Worm (Caenorhabditis elegans) whole organism, L4 larva: Measurements from ENCODE around the gene C46H3.2.

Experiments
- F10B5.3 ChIP-seq: sonication (generic microtip); optimal IDR thresholded peaks from 2 replicates; lab custom pipeline; 2016; ENCODE audit warnings: mild to moderate bottlenecking, missing genetic modification characterization, missing compliant biosample characterization
- F37D6.2 ChIP-seq: sonication (generic microtip); optimal IDR thresholded peaks from 2 replicates; lab custom pipeline; 2016; ENCODE audit warnings: mild to moderate bottlenecking, missing genetic modification characterization, missing compliant biosample characterization
- F49E8.2 ChIP-seq: sonication (generic microtip); optimal IDR thresholded peaks from 2 replicates; lab custom pipeline; 2016; ENCODE audit warnings: missing compliant biosample characterization, mild to moderate bottlenecking, missing genetic modification characterization, borderline replicate concordance
- Y5F2A.4 ChIP-seq: fragments of 200-800 bp; sonication (Bioruptor generic); optimal IDR thresholded peaks from 2 replicates; lab custom pipeline; 2018; ENCODE audit warnings: mild to moderate bottlenecking, missing genetic modification characterization, missing compliant biosample characterization
- Y75B8A.6 ChIP-seq: fragments of 200-800 bp; sonication (Bioruptor generic); IDR thresholded peaks from 2 replicates; pipeline ENCODE4 v1.3.6; 2022; ENCODE audit warnings: missing genetic modification reagents, missing genetic modification characterization, missing compliant biosample characterization
- aha-1 ChIP-seq: fragments of 150-350 bp; peaks from one replicate; lab custom pipeline; 2014; ENCODE audit warnings: missing biosample characterization, missing genetic modification characterization
- attf-4 ChIP-seq: sonication (generic microtip); optimal IDR thresholded peaks from 3 replicates; lab custom pipeline; 2017; ENCODE audit warnings: missing biosample characterization, missing genetic modification characterization
- ceh-20 ChIP-seq: fragments of 200-800 bp; sonication (Bioruptor generic); IDR thresholded peaks from 2 replicates; pipeline ENCODE4 v1.3.6; 2022; ENCODE audit warnings: missing genetic modification reagents, missing genetic modification characterization, missing compliant biosample characterization
- ceh-28 ChIP-seq: fragments of 150-350 bp; optimal IDR thresholded peaks from 2 replicates; lab custom pipeline; 2014; ENCODE audit warnings: missing biosample characterization, missing genetic modification reagents, missing genetic modification characterization
- ceh-32 ChIP-seq: sonication (generic microtip); optimal IDR thresholded peaks from 2 replicates; lab custom pipeline; 2016; ENCODE audit warnings: mild to moderate bottlenecking, missing genetic modification characterization, missing compliant biosample characterization; ENCODE audit not compliant: poor library complexity
- ceh-62 ChIP-seq: sonication (generic microtip); optimal IDR thresholded peaks from 2 replicates; lab custom pipeline; 2017; ENCODE audit warnings: missing biosample characterization, missing genetic modification characterization
- ceh-82 ChIP-seq: sonication (generic microtip); optimal IDR thresholded peaks from 2 replicates; lab custom pipeline; 2017; ENCODE audit warnings: missing biosample characterization, missing genetic modification characterization
- ces-1 ChIP-seq: fragments of 150-350 bp; sonication (generic microtip); optimal IDR thresholded peaks from 4 replicates; lab custom pipeline; 2014; ENCODE audit warnings: missing biosample characterization, missing genetic modification reagents, missing genetic modification characterization
- ctbp-1 ChIP-seq: fragments of 200-800 bp; sonication (Bioruptor generic); IDR thresholded peaks from 2 replicates; pipeline ENCODE4 v1.3.6; 2022; ENCODE audit warnings: missing genetic modification reagents, missing genetic modification characterization, missing compliant biosample characterization
- daf-16 ChIP-seq, 3 experiments: sonication (generic microtip); optimal IDR thresholded peaks; 2 replicates each; lab custom pipeline; 2016 to 2017; ENCODE audit warnings: missing genetic modification characterization in 3 of 3, missing genetic modification reagents in 3 of 3, mild to moderate bottlenecking in 2 of 3, missing compliant biosample characterization in 2 of 3, missing biosample characterization in 1 of 3, moderate library complexity in 1 of 3
- daf-19 ChIP-seq: fragments of 200-800 bp; sonication (Bioruptor generic); conservative IDR thresholded peaks from 2 replicates; pipeline ENCODE4 v1.3.6; 2022; ENCODE audit warnings: missing genetic modification characterization, missing compliant biosample characterization
- daf-8 ChIP-seq: fragments of 200-800 bp; sonication (Bioruptor generic); IDR thresholded peaks from 2 replicates; pipeline ENCODE4 v1.3.6; 2022; ENCODE audit warnings: missing genetic modification characterization, missing compliant biosample characterization
- egl-43 ChIP-seq: fragments of 200-800 bp; sonication (Bioruptor generic); IDR thresholded peaks from 2 replicates; pipeline ENCODE4 v1.3.6; 2022; ENCODE audit warnings: missing genetic modification reagents, missing genetic modification characterization, missing compliant biosample characterization
- fkh-10 ChIP-seq: fragments of 150-350 bp; optimal IDR thresholded peaks from 2 replicates; lab custom pipeline; 2014; ENCODE audit warnings: missing biosample characterization, missing genetic modification reagents, missing genetic modification characterization
- gei-8 ChIP-seq: fragments of 200-800 bp; sonication (Bioruptor generic); optimal IDR thresholded peaks from 2 replicates; lab custom pipeline; 2018; ENCODE audit warnings: mild to moderate bottlenecking, missing genetic modification characterization, missing compliant biosample characterization
- hif-1 ChIP-seq, 2 experiments: sonication (generic microtip); optimal IDR thresholded peaks; 2 replicates each; lab custom pipeline; 2016 to 2017; ENCODE audit warnings: missing compliant biosample characterization in 2 of 2, missing genetic modification characterization in 2 of 2, missing genetic modification reagents in 2 of 2, missing genotype in 2 of 2, mild to moderate bottlenecking in 1 of 2
- hmg-1.1 ChIP-seq: fragments of 200-800 bp; sonication (Bioruptor generic); IDR thresholded peaks from 2 replicates; pipeline ENCODE4 v1.3.6; 2022; ENCODE audit warnings: missing genetic modification reagents, missing genetic modification characterization, missing compliant biosample characterization
- lin-13 ChIP-seq: fragments of 150-350 bp; optimal IDR thresholded peaks from 2 replicates; lab custom pipeline; 2014; ENCODE audit warnings: missing biosample characterization, missing genetic modification reagents, missing genetic modification characterization
- mep-1 ChIP-seq: fragments of 150-350 bp; sonication (generic microtip); optimal IDR thresholded peaks from 3 replicates; lab custom pipeline; 2014; ENCODE audit warnings: missing biosample characterization, missing genetic modification characterization
- mes-2 ChIP-seq: sonication (generic microtip); optimal IDR thresholded peaks from 2 replicates; lab custom pipeline; 2016; ENCODE audit warnings: missing genotype, mild to moderate bottlenecking, missing genetic modification characterization, missing compliant biosample characterization; ENCODE audit not compliant: poor library complexity, severe bottlenecking
- mxl-3 ChIP-seq: fragments of 200-800 bp; sonication (Bioruptor generic); optimal IDR thresholded peaks from 2 replicates; lab custom pipeline; 2018; ENCODE audit warnings: mild to moderate bottlenecking, missing genetic modification characterization, missing compliant biosample characterization
- nhr-10 ChIP-seq: fragments of 150-350 bp; optimal IDR thresholded peaks from 2 replicates; lab custom pipeline; 2014; ENCODE audit warnings: missing biosample characterization, missing genetic modification characterization
- nhr-111 ChIP-seq: fragments of 200-800 bp; sonication (Bioruptor generic); optimal IDR thresholded peaks from 2 replicates; lab custom pipeline; 2018; ENCODE audit warnings: mild to moderate bottlenecking, missing genetic modification characterization, missing compliant biosample characterization
- nhr-25 ChIP-seq: sonication (generic microtip); optimal IDR thresholded peaks from 2 replicates; lab custom pipeline; 2017; ENCODE audit warnings: missing genetic modification characterization, mild to moderate bottlenecking, missing compliant biosample characterization, antibody characterized with exemption, moderate library complexity, borderline replicate concordance; ENCODE audit not compliant: insufficient read depth
- nhr-41 ChIP-seq: fragments of 200-800 bp; sonication (Bioruptor generic); IDR thresholded peaks from 2 replicates; pipeline ENCODE4 v1.3.6; 2022; ENCODE audit warnings: missing genetic modification reagents, missing genetic modification characterization, missing compliant biosample characterization
- nhr-48 ChIP-seq: sonication (generic microtip); optimal IDR thresholded peaks from 2 replicates; lab custom pipeline; 2016; ENCODE audit warnings: mild to moderate bottlenecking, missing genetic modification characterization, missing compliant biosample characterization
- nhr-6 ChIP-seq: fragments of 150-350 bp; optimal IDR thresholded peaks from 2 replicates; lab custom pipeline; 2014; ENCODE audit warnings: missing biosample characterization, missing genetic modification characterization
- nhr-76 ChIP-seq: fragments of 150-350 bp; optimal IDR thresholded peaks from 2 replicates; lab custom pipeline; 2014; ENCODE audit warnings: missing biosample characterization, missing genetic modification characterization
- set-16 ChIP-seq: fragments of 200-800 bp; sonication (Bioruptor generic); IDR thresholded peaks from 2 replicates; pipeline ENCODE4 v1.3.6; 2022; ENCODE audit warnings: missing genetic modification reagents, missing genetic modification characterization, missing compliant biosample characterization
- snpc-1.2 ChIP-seq: fragments of 200-800 bp; sonication (Bioruptor generic); IDR thresholded peaks from 2 replicates; pipeline ENCODE4 v1.3.6; 2022; ENCODE audit warnings: missing genetic modification reagents, missing genetic modification characterization, missing compliant biosample characterization
- tra-1 ChIP-seq: fragments of 200-800 bp; sonication (Bioruptor generic); IDR thresholded peaks from 2 replicates; pipeline ENCODE4 v1.3.6; 2022; ENCODE audit warnings: missing genetic modification reagents, missing genetic modification characterization, missing compliant biosample characterization
- unc-39 ChIP-seq: sonication (generic microtip); optimal IDR thresholded peaks from 2 replicates; lab custom pipeline; 2017; ENCODE audit warnings: missing biosample characterization, missing genetic modification characterization
- unc-62 ChIP-seq, 3 experiments: fragments of 150-350 bp in 1 of 3; sonication (generic microtip); optimal IDR thresholded peaks in 2 of 3; peaks in 1 of 3; 1 replicate in 1 of 3; 2 replicates in 2 of 3; lab custom pipeline; 2014 to 2017; ENCODE audit warnings: missing biosample characterization in 3 of 3, missing genetic modification characterization in 3 of 3, missing genetic modification reagents in 3 of 3, missing genotype in 1 of 3
- zag-1 ChIP-seq: fragments of 150-350 bp; optimal IDR thresholded peaks from 2 replicates; lab custom pipeline; 2014; ENCODE audit warnings: missing biosample characterization, missing genetic modification characterization
- zfp-2 ChIP-seq: sonication (generic microtip); optimal IDR thresholded peaks from 2 replicates; lab custom pipeline; 2016; ENCODE audit warnings: mild to moderate bottlenecking, missing genetic modification characterization, missing compliant biosample characterization

C46H3.2 gene

DNA sequence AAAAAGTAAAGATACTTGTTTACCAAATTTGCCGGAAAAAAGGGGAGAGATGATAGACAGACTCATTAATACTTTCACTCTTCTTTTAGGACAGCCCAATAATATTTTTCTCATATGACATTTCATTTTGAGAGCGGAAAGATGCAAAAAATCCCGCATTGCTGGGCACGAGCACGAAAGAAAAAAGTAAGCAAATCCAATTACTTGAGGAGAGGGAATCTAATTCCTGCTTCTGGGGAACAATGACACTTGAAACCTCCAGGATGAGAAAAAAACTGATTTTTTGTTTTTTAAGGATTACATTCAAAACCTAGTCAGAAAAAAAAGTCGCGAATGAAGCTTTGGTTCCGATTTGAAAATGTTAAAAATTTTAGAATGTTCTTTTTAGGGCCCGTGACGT lies 13.7 kb downstream of the C46H3.2 start (continued):
- TF ChIP-seq daf-8: no peak
- peak; percentile 44 for TF ChIP-seq ces-1
- no peak for TF ChIP-seq zfp-2 (tag; lab: Kevin White, UChicago)
- 0 out of 2 replicates have a peak, but pooled peaks have one; percentile 23 for TF ChIP-seq ctbp-1 (GFP tag; lab: Robert Waterston, UW)
- no peak for TF ChIP-seq F49E8.2
- no peak for TF ChIP-seq unc-39 (tag; lab: Kevin White, UChicago)
- TF ChIP-seq, all 104 proteins: peak for 3

- 0 out of 2 replicates have a peak, but pooled peaks have one; percentile 36 for TF ChIP-seq egl-43 (GFP tag; lab: Robert Waterston, UW)
- TF ChIP-seq aha-1 (tag; lab: Kevin White, UChicago): no peak
- peak; percentile 75 for TF ChIP-seq set-16
- TF ChIP-seq nhr-10: no peak
- no peak for TF ChIP-seq F10B5.3 (tag; lab: Kevin White, UChicago)
- no peak for TF ChIP-seq nhr-111 (GFP tag; lab: Kevin White, UChicago)
- TF ChIP-seq hmg-1.1 (GFP tag; lab: Robert Waterston, UW): no peak
- TF ChIP-seq mes-2 (tag; lab: Kevin White, UChicago): no peak
- TF ChIP-seq, all 104 proteins: peak for 2
Observed at ce11 chrX:1213136-1213535, 17.4 kb downstream of the C46H3.2 start.

DNA sequence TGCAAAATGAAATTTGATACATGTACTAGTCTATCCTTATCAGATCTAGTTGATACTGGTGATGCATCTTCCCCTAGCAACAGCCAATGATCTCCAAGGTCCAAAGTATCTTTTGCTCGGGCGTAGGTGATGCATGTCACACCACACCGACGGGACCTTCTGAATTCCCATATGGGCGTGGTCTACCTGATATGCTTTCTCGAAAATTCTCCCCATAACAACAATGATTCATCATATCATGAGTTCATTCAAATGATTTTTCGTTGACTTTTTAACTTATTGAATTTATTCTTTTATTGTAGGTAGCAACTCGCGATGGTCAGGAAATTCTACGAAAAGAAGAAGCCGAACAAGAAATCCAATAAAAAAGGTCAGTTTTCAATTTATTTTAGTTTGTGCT lies 21.5 kb downstream of the C46H3.2 start, which contains the start of gene C46H3.1:
C46H3.1 (plus strand) TSS at position 301 of the 400 bp plus-strand sequence.
- TF ChIP-seq Y75B8A.6 (GFP tag; lab: Robert Waterston, UW) (no peak), aha-1 (tag; lab: Kevin White, UChicago) (no peak), daf-19 (GFP tag; lab: Robert Waterston, UW) (no peak), ceh-20 (GFP tag; lab: Robert Waterston, UW) (no peak), lin-13 (GFP tag; lab: Kevin White, UChicago) (no peak), unc-62 (GFP tag; optimal IDR thresholded peaks at IDR 0.05 in 1 of 2; lab: Kevin White, UChicago) (no peak), unc-62 (tag; optimal IDR thresholded peaks at IDR 0.05; lab: Kevin White, UChicago) (no peak), tra-1 (GFP tag; lab: Robert Waterston, UW) (no peak), F10B5.3 (tag; lab: Kevin White, UChicago) (no peak), Y5F2A.4 (GFP tag; lab: Kevin White, UChicago) (no peak), fkh-10 (GFP tag; lab: Kevin White, UChicago) (no peak), nhr-6 (tag; lab: Kevin White, UChicago) (no peak), hif-1 (tag; optimal IDR thresholded peaks at IDR 0.05; lab: Kevin White, UChicago) (no peak), attf-4 (tag; lab: Kevin White, UChicago) (no peak), mxl-3 (GFP tag; lab: Kevin White, UChicago) (no peak), nhr-48 (tag; lab: Kevin White, UChicago) (no peak)

DNA sequence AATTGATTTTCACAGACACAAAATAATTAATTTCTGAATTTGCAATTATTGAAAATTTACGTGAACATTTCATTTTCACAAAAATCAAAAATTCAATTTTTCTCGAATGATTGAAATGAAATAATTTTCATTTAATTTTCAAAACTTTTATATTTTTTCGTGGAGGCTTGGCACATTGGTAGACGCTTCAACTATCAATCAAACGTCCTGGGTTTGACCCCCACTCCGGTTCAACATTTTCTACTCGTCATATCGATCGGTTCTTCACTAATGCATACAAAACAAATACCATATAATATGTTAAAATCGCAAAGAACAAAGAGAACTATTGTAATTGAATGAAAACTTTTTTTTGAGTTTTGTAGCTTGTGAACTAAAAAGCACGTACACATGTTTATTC lies 22.6 kb downstream of the C46H3.2 start:
- TF ChIP-seq nhr-76 (tag; lab: Kevin White, UChicago): no peak
- TF ChIP-seq nhr-41 (GFP tag; lab: Robert Waterston, UW): 0 out of 2 replicates have a peak, but pooled peaks have one; percentile 6
- no peak for TF ChIP-seq ces-1
- TF ChIP-seq gei-8 (GFP tag; lab: Kevin White, UChicago): no peak
- no peak for TF ChIP-seq zag-1 (tag; lab: Kevin White, UChicago)
- no peak for TF ChIP-seq ceh-28 (tag; lab: Kevin White, UChicago)
- no peak for TF ChIP-seq ceh-82 (tag; lab: Kevin White, UChicago)
- peak in 1 of 2 experiments; percentile 40 for TF ChIP-seq daf-16 (GFP tag; optimal IDR thresholded peaks at IDR 0.05; lab: Kevin White, UChicago)
- no peak for TF ChIP-seq daf-16 (tag; optimal IDR thresholded peaks at IDR 0.05; lab: Kevin White, UChicago)
- no peak for TF ChIP-seq ceh-32 (tag; lab: Kevin White, UChicago)
- no peak for TF ChIP-seq ceh-62
- TF ChIP-seq nhr-111 (GFP tag; lab: Kevin White, UChicago): no peak
- no peak for TF ChIP-seq F37D6.2 (tag; lab: Kevin White, UChicago)
- TF ChIP-seq aha-1 (tag; lab: Kevin White, UChicago): peak; percentile 36
- TF ChIP-seq nhr-25: no peak
- TF ChIP-seq snpc-1.2: 0 out of 2 replicates have a peak, but pooled peaks have one; percentile 32
- TF ChIP-seq mep-1 (tag; lab: Kevin White, UChicago): no peak
- no peak for TF ChIP-seq attf-4 (tag; lab: Kevin White, UChicago)
